Worm (Caenorhabditis elegans) whole organism, mixed stage, embryonic: ENCODE results near the gene rde-12.

Source experiments
- M03D4.4 ChIP-seq: sonication (generic microtip); optimal IDR thresholded peaks from 2 replicates; lab custom pipeline; 2017; ENCODE audit warnings: mild to moderate bottlenecking, missing genetic modification characterization, missing compliant biosample characterization
- bed-3 ChIP-seq: fragments of 200-800 bp; sonication (Bioruptor generic); optimal IDR thresholded peaks from 3 replicates; lab custom pipeline; 2018; ENCODE audit warnings: mild to moderate bottlenecking, missing genetic modification characterization, moderate library complexity, missing compliant biosample characterization
- blmp-1 ChIP-seq: fragments of 150-350 bp; optimal IDR thresholded peaks from 2 replicates; lab custom pipeline; 2014; ENCODE audit warnings: missing biosample characterization, missing genetic modification characterization
- ceh-43 ChIP-seq: fragments of 200-800 bp; sonication (Bioruptor generic); optimal IDR thresholded peaks from 2 replicates; lab custom pipeline; 2018; ENCODE audit warnings: mild to moderate bottlenecking, missing genetic modification characterization, moderate library complexity, missing compliant biosample characterization
- ceh-83 ChIP-seq: fragments of 200-800 bp; sonication (Bioruptor generic); optimal IDR thresholded peaks from 2 replicates; lab custom pipeline; 2018; ENCODE audit warnings: mild to moderate bottlenecking, missing genetic modification characterization, missing compliant biosample characterization
- ces-1 ChIP-seq: fragments of 150-350 bp; optimal IDR thresholded peaks from 2 replicates; lab custom pipeline; 2014; ENCODE audit warnings: missing biosample characterization, missing genetic modification reagents, missing genetic modification characterization
- cnd-1 ChIP-seq: fragments of 200-800 bp; sonication (Bioruptor generic); optimal IDR thresholded peaks from 2 replicates; lab custom pipeline; 2018; ENCODE audit warnings: mild to moderate bottlenecking, missing genetic modification characterization, missing compliant biosample characterization
- drap-1 ChIP-seq: fragments of 200-800 bp; sonication (Bioruptor generic); optimal IDR thresholded peaks from 3 replicates; lab custom pipeline; 2018; ENCODE audit warnings: mild to moderate bottlenecking, missing genetic modification characterization, missing compliant biosample characterization
- elt-1 ChIP-seq: sonication (generic microtip); optimal IDR thresholded peaks from 2 replicates; lab custom pipeline; 2017; ENCODE audit warnings: missing genetic modification characterization, mild to moderate bottlenecking, missing compliant biosample characterization, antibody characterized with exemption, moderate library complexity, borderline replicate concordance; ENCODE audit not compliant: insufficient read depth
- flh-1 ChIP-seq: fragments of 200-800 bp; sonication (Bioruptor generic); optimal IDR thresholded peaks from 2 replicates; lab custom pipeline; 2018; ENCODE audit warnings: mild to moderate bottlenecking, missing genetic modification characterization, moderate library complexity, missing compliant biosample characterization
- lin-32 ChIP-seq: fragments of 200-800 bp; sonication (Bioruptor generic); optimal IDR thresholded peaks from 2 replicates; lab custom pipeline; 2018; ENCODE audit warnings: mild to moderate bottlenecking, missing genetic modification characterization, missing compliant biosample characterization
- mep-1 ChIP-seq: fragments of 150-350 bp; optimal IDR thresholded peaks from 2 replicates; lab custom pipeline; 2017; ENCODE audit warnings: missing biosample characterization, missing genetic modification reagents, missing genetic modification characterization, inconsistent platforms
- mls-2 ChIP-seq: sonication (generic microtip); optimal IDR thresholded peaks from 2 replicates; lab custom pipeline; 2016; ENCODE audit warnings: mild to moderate bottlenecking, missing genetic modification characterization, moderate library complexity, missing compliant biosample characterization
- nhr-12 ChIP-seq: fragments of 150-350 bp; optimal IDR thresholded peaks from 2 replicates; lab custom pipeline; 2014; ENCODE audit warnings: missing biosample characterization, missing genetic modification characterization
- nhr-2 ChIP-seq: fragments of 150-350 bp; optimal IDR thresholded peaks from 2 replicates; lab custom pipeline; 2014; ENCODE audit warnings: missing biosample characterization, missing genetic modification characterization
- nhr-237 ChIP-seq: fragments of 150-350 bp; optimal IDR thresholded peaks from 2 replicates; lab custom pipeline; 2014; ENCODE audit warnings: missing biosample characterization, missing genetic modification characterization
- nhr-28 ChIP-seq: fragments of 150-350 bp; optimal IDR thresholded peaks from 2 replicates; lab custom pipeline; 2014; ENCODE audit warnings: missing biosample characterization, missing genetic modification characterization
- nhr-76 ChIP-seq: sonication (generic microtip); optimal IDR thresholded peaks from 2 replicates; lab custom pipeline; 2017; ENCODE audit warnings: missing biosample characterization, missing genetic modification characterization
- pha-4 ChIP-seq: fragments of 150-350 bp; optimal IDR thresholded peaks from 2 replicates; lab custom pipeline; 2018; ENCODE audit warnings: missing biosample characterization, missing genetic modification reagents, missing genetic modification characterization
- sem-2 ChIP-seq: fragments of 200-800 bp; sonication (Bioruptor generic); optimal IDR thresholded peaks from 2 replicates; lab custom pipeline; 2018; ENCODE audit warnings: mild to moderate bottlenecking, missing genetic modification characterization, missing compliant biosample characterization
- snpc-4 ChIP-seq: fragments of 150-350 bp; optimal IDR thresholded peaks from 2 replicates; lab custom pipeline; 2014; ENCODE audit warnings: missing biosample characterization, missing genetic modification characterization
- sptf-1 ChIP-seq: sonication (generic microtip); optimal IDR thresholded peaks from 2 replicates; lab custom pipeline; 2017; ENCODE audit warnings: mild to moderate bottlenecking, missing genetic modification characterization, moderate library complexity, missing compliant biosample characterization
- tbx-8 ChIP-seq: fragments of 200-800 bp; sonication (Bioruptor generic); optimal IDR thresholded peaks from 2 replicates; lab custom pipeline; 2018; ENCODE audit warnings: mild to moderate bottlenecking, missing genetic modification characterization, moderate library complexity, missing compliant biosample characterization
- unc-120 ChIP-seq: sonication (generic microtip); optimal IDR thresholded peaks from 2 replicates; lab custom pipeline; 2017; ENCODE audit warnings: missing genetic modification characterization, missing compliant biosample characterization; ENCODE audit not compliant: poor library complexity, severe bottlenecking
- unc-39 ChIP-seq: fragments of 150-350 bp; optimal IDR thresholded peaks from 2 replicates; lab custom pipeline; 2014; ENCODE audit warnings: missing biosample characterization, missing genetic modification characterization
- unc-62 ChIP-seq: fragments of 150-350 bp; optimal IDR thresholded peaks from 2 replicates; lab custom pipeline; 2014; ENCODE audit warnings: missing biosample characterization, missing genetic modification reagents, missing genetic modification characterization
- ztf-11 ChIP-seq: fragments of 150-350 bp; optimal IDR thresholded peaks from 2 replicates; lab custom pipeline; 2014; ENCODE audit warnings: missing biosample characterization, missing genetic modification characterization

rde-12 gene

ce11 chrV:13627103-13627623 lies 38.0 kb upstream of the rde-12 start, which contains the start of gene sde-2:
Gene sde-2 (plus strand): TSS chrV:13627573.
- peak; percentile 82 for TF ChIP-seq ces-1 (GFP tag; lab: Kevin White, UChicago)
- no peak for TF ChIP-seq M03D4.4 (tag; lab: Kevin White, UChicago)
- TF ChIP-seq, all 35 proteins: peak for 1

- no peak for TF ChIP-seq cnd-1 (tag; lab: Kevin White, UChicago)
- no peak for TF ChIP-seq ztf-11
These were observed 31.0 kb upstream of the rde-12 start, which contains the start of gene H37A05.2 for ce11 chrV:13634149-13634548. Gene H37A05.2 (minus strand): TSS chrV:13634249.

DNA sequence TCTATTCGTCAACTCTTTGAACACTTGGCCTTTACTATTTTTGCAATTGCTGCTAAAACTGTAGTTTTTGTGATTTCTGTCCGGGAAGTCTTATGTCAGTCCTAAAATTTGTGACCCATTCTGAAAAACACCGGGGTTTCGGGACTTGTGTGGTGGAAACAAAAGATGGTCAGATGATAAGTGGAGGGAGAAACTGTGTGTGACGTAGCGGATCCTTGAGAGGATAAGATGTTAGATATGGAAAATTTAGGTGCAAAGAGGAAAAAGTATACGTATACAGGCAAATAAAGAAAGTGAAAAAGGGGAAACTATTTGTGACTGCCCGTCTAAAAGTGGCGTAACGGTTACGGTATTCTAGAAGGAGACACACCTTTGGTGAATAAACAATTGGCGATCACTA lies 28.8 kb upstream of the rde-12 start:
- TF ChIP-seq elt-1 (tag; lab: Kevin White, UChicago): peak; percentile 71
- no peak for TF ChIP-seq sptf-1 (tag; lab: Kevin White, UChicago)

DNA sequence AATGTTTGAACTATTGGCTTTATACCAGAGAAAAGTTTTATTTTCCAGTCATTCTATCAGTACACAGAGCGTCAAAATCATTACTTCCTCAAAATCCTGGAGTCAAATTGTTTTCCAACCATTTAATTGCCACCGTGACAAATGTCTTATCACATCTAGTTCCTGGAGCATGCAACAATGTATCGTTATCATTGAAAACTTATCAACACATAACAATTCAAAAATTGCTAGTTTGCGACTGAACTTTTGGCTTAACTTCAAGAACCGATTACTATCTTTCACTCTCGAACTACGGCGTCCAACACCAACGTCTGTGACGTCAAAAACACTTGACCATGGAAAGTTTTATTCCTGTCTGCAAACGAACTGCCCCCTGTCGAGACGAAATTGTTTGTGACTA lies 27.1 kb upstream of the rde-12 start:
- TF ChIP-seq M03D4.4 (tag; lab: Kevin White, UChicago): no peak
- no peak for TF ChIP-seq unc-39 (tag; lab: Kevin White, UChicago)

DNA sequence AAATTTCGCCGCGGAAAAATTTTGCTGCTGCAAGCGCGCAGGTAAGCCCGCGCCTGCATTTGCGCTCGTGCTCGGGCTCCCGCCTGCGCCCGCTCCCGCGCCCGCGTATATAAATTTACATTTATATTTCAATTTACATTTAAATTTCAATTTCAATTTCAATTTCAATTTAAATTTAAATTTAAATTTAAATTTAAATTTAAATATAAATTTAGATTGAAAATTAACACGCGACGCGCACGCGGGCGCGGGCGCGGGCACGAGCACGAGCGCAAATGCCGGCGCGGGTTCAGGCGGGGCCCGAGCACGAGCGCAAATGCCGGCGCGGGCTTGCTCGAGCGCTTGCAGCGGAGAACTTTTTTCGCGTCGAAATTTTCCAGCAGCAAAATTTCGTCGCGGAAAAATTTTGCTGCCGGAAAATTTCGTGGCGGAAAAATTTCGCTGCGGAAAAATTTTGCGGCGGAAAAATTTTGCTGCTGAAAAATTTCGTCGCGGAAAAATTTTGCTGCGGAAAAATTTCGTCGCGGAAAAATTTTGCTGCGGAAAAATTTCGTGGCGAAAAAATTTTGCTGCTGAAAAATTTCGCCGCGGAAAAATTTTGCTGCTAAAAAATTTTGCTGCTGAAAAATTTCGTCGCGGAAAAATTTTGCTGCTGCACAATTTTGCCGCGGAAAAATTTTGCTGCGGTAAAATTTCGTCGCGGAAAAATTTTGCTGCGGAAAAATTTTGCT lies 19.2 kb upstream of the rde-12 start:
- no peak for TF ChIP-seq nhr-237
- TF ChIP-seq sptf-1 (tag; lab: Kevin White, UChicago): peak; percentile 62
- TF ChIP-seq tbx-8 (GFP tag; lab: Kevin White, UChicago): no peak

DNA sequence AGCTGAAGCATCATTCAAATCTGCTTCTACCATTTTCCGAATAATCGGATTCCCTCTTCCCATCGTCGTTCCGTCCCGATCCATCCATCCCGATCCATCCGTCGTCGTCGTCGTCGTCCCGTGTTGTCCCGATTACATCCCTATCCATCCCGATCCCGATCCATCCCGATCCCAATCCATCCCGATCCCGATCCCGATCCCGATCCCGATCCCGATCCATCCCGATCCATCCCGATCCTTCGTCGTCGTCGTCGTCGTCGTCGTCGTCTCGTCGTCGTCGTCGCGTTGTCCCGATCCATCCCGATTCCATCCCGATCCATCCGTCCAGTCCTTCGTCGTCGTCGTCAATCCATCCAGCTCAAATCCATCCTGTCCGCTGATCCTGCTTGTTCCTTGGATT lies 18.0 kb upstream of the rde-12 start:
- TF ChIP-seq lin-32 (GFP tag; lab: Kevin White, UChicago) (no peak), drap-1 (GFP tag; lab: Kevin White, UChicago) (no peak), unc-62 (no peak), unc-120 (tag; lab: Kevin White, UChicago) (no peak), nhr-28 (tag; lab: Kevin White, UChicago) (no peak), nhr-76 (no peak), sptf-1 (tag; lab: Kevin White, UChicago) (no peak), bed-3 (GFP tag; lab: Kevin White, UChicago) (no peak), snpc-4 (no peak), mep-1 (tag; lab: Kevin White, UChicago) (no peak), flh-1 (no peak)
- TF ChIP-seq, all 35 proteins: peak for 0

- TF ChIP-seq ces-1 (GFP tag; lab: Kevin White, UChicago) (no peak), mep-1 (tag; lab: Kevin White, UChicago) (no peak), unc-39 (tag; lab: Kevin White, UChicago) (no peak), pha-4 (no peak), blmp-1 (no peak), drap-1 (GFP tag; lab: Kevin White, UChicago) (no peak), ceh-83 (no peak), mls-2 (tag; lab: Kevin White, UChicago) (no peak), M03D4.4 (tag; lab: Kevin White, UChicago) (no peak), ceh-43 (GFP tag; lab: Kevin White, UChicago) (no peak), sem-2 (GFP tag; lab: Kevin White, UChicago) (no peak), snpc-4 (no peak), ztf-11 (no peak), nhr-2 (tag; lab: Kevin White, UChicago) (no peak), lin-32 (GFP tag; lab: Kevin White, UChicago) (no peak), nhr-28 (tag; lab: Kevin White, UChicago) (no peak), nhr-12 (no peak)
These were observed 17.6 kb upstream of the rde-12 start for ce11 chrV:13647617-13648016.
